Worm (Caenorhabditis elegans): ENCODE results near the gene txt-17.

The txt-17 gene

DNA sequence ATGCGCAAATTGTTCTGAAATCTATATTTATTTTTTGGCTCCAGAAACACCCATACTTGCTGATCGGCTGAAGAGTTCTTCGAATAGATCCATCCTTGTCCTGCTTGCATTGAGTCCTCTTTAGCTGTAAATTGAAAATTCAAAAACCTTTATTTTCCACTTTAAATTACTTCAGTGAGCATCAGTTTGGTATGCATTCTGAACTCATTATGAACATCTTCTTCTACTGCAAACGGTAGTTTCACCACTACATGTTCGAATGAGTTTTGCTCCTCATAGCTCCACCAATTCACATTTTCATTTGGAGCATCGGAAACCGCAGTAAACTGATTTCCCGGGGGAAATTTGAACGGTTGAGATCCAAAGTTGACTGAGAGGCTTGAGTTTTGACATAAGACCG, 2.8 kb downstream of the txt-17 start:
- no peak for TF ChIP-seq mdl-1 (tag; optimal IDR thresholded peaks at IDR 0.05)
- no peak for TF ChIP-seq peb-1 (tag; optimal IDR thresholded peaks at IDR 0.05)
- no peak for TF ChIP-seq egl-27 (tag; optimal IDR thresholded peaks at IDR 0.05)
- TF ChIP-seq unc-55 (GFP tag; optimal IDR thresholded peaks at IDR 0.05): no peak
- TF ChIP-seq ceh-82 (tag; optimal IDR thresholded peaks at IDR 0.05): no peak
- no peak for TF ChIP-seq lin-11 (tag; optimal IDR thresholded peaks at IDR 0.05)
- no peak for TF ChIP-seq mab-5 (tag; optimal IDR thresholded peaks at IDR 0.05)
- TF ChIP-seq nhr-12 (tag; optimal IDR thresholded peaks at IDR 0.05): no peak
- TF ChIP-seq ama-1 (optimal IDR thresholded peaks at IDR 0.05): no peak
- TF ChIP-seq C34F6.9 (tag; optimal IDR thresholded peaks at IDR 0.05): no peak
- TF ChIP-seq Y55F3AM.14 (GFP tag; optimal IDR thresholded peaks at IDR 0.05): no peak
- no peak for TF ChIP-seq zag-1 (tag; optimal IDR thresholded peaks at IDR 0.05)
- no peak for TF ChIP-seq nhr-237 (tag; optimal IDR thresholded peaks at IDR 0.05)
- no peak for TF ChIP-seq nhr-23 (tag; optimal IDR thresholded peaks at IDR 0.05)
- TF ChIP-seq nhr-11 (tag; optimal IDR thresholded peaks at IDR 0.05): no peak
- no peak for TF ChIP-seq lin-13 (GFP tag; optimal IDR thresholded peaks at IDR 0.05)
- no peak for TF ChIP-seq ceh-16 (tag; optimal IDR thresholded peaks at IDR 0.05)

ce11 chrV:7047512-7047911, 5.5 kb downstream of the txt-17 start, which contains the start of gene F20A1.8:
Gene F20A1.8, minus strand, starts transcription at chrV:7047612.
- no peak for TF ChIP-seq unc-55 (GFP tag; optimal IDR thresholded peaks at IDR 0.05)
- no peak for TF ChIP-seq dmd-4 (tag; optimal IDR thresholded peaks at IDR 0.05)
- TF ChIP-seq egl-27 (tag; optimal IDR thresholded peaks at IDR 0.05): no peak
- TF ChIP-seq nhr-10 (tag; optimal IDR thresholded peaks at IDR 0.05): no peak
- no peak for TF ChIP-seq ceh-82 (tag; optimal IDR thresholded peaks at IDR 0.05)
- no peak for TF ChIP-seq ZK546.5 (tag; optimal IDR thresholded peaks at IDR 0.05)

DNA sequence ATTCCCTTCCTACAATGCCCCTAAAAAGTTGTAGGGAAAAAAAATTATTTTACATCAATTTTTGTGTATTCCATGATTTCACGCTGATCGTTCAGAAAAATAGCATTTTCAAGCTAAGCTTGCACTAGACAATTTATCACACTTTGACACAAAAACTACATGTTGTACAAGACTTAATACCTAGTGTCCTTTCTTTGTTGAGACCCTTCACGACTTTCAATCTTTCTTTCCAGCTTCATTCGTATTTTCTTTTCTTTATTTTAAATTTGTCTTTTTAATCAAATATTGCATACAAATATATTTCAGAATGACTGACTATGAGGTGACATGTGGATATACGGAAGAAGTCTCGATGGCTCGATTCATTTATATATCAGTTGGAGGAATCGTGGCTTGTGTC, 7.0 kb downstream of the txt-17 start, which contains the start of gene F20A1.2:
Gene F20A1.2 (plus strand): TSS at position 301 of the 400 bp plus-strand sequence.
- TF ChIP-seq ztf-11 (tag; optimal IDR thresholded peaks at IDR 0.05): no peak
- TF ChIP-seq zag-1 (tag; optimal IDR thresholded peaks at IDR 0.05): no peak
- TF ChIP-seq unc-39 (tag; optimal IDR thresholded peaks at IDR 0.05): no peak
- no peak for TF ChIP-seq unc-62 (GFP tag; optimal IDR thresholded peaks at IDR 0.05)
- no peak for TF ChIP-seq nhr-129 (tag; optimal IDR thresholded peaks at IDR 0.05)
- no peak for TF ChIP-seq R02D3.7 (tag; optimal IDR thresholded peaks at IDR 0.05)
- TF ChIP-seq nhr-10 (tag; optimal IDR thresholded peaks at IDR 0.05): no peak
- no peak for TF ChIP-seq snpc-4 (tag; optimal IDR thresholded peaks at IDR 0.05)
- TF ChIP-seq nhr-21 (tag; optimal IDR thresholded peaks at IDR 0.05): no peak
- no peak for TF ChIP-seq aly-2 (tag; optimal IDR thresholded peaks at IDR 0.05)
- TF ChIP-seq mbf-1 (tag; optimal IDR thresholded peaks at IDR 0.05): no peak
- no peak for TF ChIP-seq lsy-2 (tag; optimal IDR thresholded peaks at IDR 0.05)
- TF ChIP-seq nhr-25 (tag; optimal IDR thresholded peaks at IDR 0.05): no peak
- no peak for TF ChIP-seq nhr-77 (tag; optimal IDR thresholded peaks at IDR 0.05)
- no peak for TF ChIP-seq C34F6.9 (tag; optimal IDR thresholded peaks at IDR 0.05)
- TF ChIP-seq ama-1 (optimal IDR thresholded peaks at IDR 0.05): no peak
- no peak for TF ChIP-seq mab-5 (tag; optimal IDR thresholded peaks at IDR 0.05)
- no peak for TF ChIP-seq nhr-237 (tag; optimal IDR thresholded peaks at IDR 0.05)

DNA sequence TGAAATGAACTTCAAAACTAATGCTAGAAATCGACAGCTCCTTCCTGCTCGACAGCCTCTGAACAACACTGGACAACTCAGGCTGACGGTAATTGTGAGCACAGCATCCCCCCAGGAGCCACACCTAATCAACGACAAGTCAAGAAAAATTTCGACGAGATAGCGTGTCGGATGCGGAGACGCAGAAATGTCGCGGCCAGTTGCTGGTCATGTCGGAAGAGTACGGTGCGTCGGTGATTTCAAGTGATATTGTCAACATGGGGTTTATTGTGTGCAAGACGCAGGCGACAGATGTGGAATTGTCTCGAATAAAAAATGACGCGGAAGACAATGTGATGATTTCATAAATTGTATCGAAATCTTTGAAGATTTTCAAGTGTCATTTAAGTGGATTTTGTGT, 16.5 kb downstream of the txt-17 start, which contains the start of gene twk-11:
Gene twk-11 (minus strand): TSS at position 101 of the 400 bp plus-strand sequence.
- TF ChIP-seq ZK546.5 (tag; optimal IDR thresholded peaks at IDR 0.05): no peak
- TF ChIP-seq ztf-4 (tag; optimal IDR thresholded peaks at IDR 0.05): no peak
- TF ChIP-seq mbf-1 (tag; optimal IDR thresholded peaks at IDR 0.05): no peak
- no peak for TF ChIP-seq gmeb-1 (tag; optimal IDR thresholded peaks at IDR 0.05)
- no peak for TF ChIP-seq sma-3 (GFP tag; optimal IDR thresholded peaks at IDR 0.05)
- TF ChIP-seq fos-1 (tag; optimal IDR thresholded peaks at IDR 0.05): no peak
- TF ChIP-seq nhr-10 (tag; optimal IDR thresholded peaks at IDR 0.05): no peak
- TF ChIP-seq nhr-77 (tag; optimal IDR thresholded peaks at IDR 0.05): no peak
- no peak for TF ChIP-seq lin-39 (tag; optimal IDR thresholded peaks at IDR 0.05)
- TF ChIP-seq nhr-11 (tag; optimal IDR thresholded peaks at IDR 0.05): no peak
- no peak for TF ChIP-seq sem-4 (tag; optimal IDR thresholded peaks at IDR 0.05)
- no peak for TF ChIP-seq R02D3.7 (tag; optimal IDR thresholded peaks at IDR 0.05)
- TF ChIP-seq ztf-11 (tag; optimal IDR thresholded peaks at IDR 0.05): no peak
- no peak for TF ChIP-seq ama-1 (optimal IDR thresholded peaks at IDR 0.05)
- no peak for TF ChIP-seq aly-2 (tag; optimal IDR thresholded peaks at IDR 0.05)
- TF ChIP-seq snpc-4 (tag; optimal IDR thresholded peaks at IDR 0.05): no peak
- TF ChIP-seq nhr-129 (tag; optimal IDR thresholded peaks at IDR 0.05): no peak
- no peak for TF ChIP-seq ceh-82 (tag; optimal IDR thresholded peaks at IDR 0.05)
